Fruit fly (Drosophila melanogaster): ENCODE results near the gene CG15534.

CG15534 gene

dm6 chr3R:30391950-30392349 lies 39.9 kb upstream of the CG15534 start (continued):
- TF ChIP-seq ss (GFP tag; optimal IDR thresholded peaks at IDR 0.05) (no peak), fd85E (GFP tag; optimal IDR thresholded peaks at IDR 0.05) (no peak), CG9139 (GFP tag; optimal IDR thresholded peaks at IDR 0.05) (no peak), Met (GFP tag; optimal IDR thresholded peaks at IDR 0.05) (peak; percentile 46), Gug (GFP tag; IDR thresholded peaks at IDR 0.05) (no peak), CG6792 (GFP tag; optimal IDR thresholded peaks at IDR 0.05) (no peak), Sox102F (GFP tag; optimal IDR thresholded peaks at IDR 0.05) (peak; percentile 32), CG34406 (GFP tag; optimal IDR thresholded peaks at IDR 0.05) (peak; percentile 12), Eip75B (GFP tag; optimal IDR thresholded peaks at IDR 0.05) (peak; percentile 2), Eip93F (GFP tag; optimal IDR thresholded peaks at IDR 0.05) (no peak), pdm3 (GFP tag; optimal IDR thresholded peaks at IDR 0.05) (peak; percentile 33)

- TF ChIP-seq CG15336 (GFP tag; IDR thresholded peaks at IDR 0.05) (no peak), acj6 (GFP tag; optimal IDR thresholded peaks at IDR 0.05) (no peak), ss (GFP tag; optimal IDR thresholded peaks at IDR 0.05) (no peak), CG6792 (GFP tag; optimal IDR thresholded peaks at IDR 0.05) (no peak), Eip78C (GFP tag) (peak; percentile 31)
Observed at dm6 chr3R:30393909-30394308, 38.0 kb upstream of the CG15534 start.

- no peak for TF ChIP-seq CG16779 (tag; optimal IDR thresholded peaks at IDR 0.05)
- no peak for TF ChIP-seq CG15336 (GFP tag; IDR thresholded peaks at IDR 0.05)
- no peak for TF ChIP-seq CG6163 (GFP tag; IDR thresholded peaks at IDR 0.05)
- no peak for TF ChIP-seq dac (GFP tag; optimal IDR thresholded peaks at IDR 0.05)
- no peak for TF ChIP-seq CG10669 (GFP tag; optimal IDR thresholded peaks at IDR 0.05)
- no peak for TF ChIP-seq fd85E (GFP tag; optimal IDR thresholded peaks at IDR 0.05)
- TF ChIP-seq CG10631 (GFP tag; optimal IDR thresholded peaks at IDR 0.05), result no peak
- no peak for TF ChIP-seq eg (GFP tag; IDR thresholded peaks at IDR 0.05)
- TF ChIP-seq CG6854 (GFP tag; optimal IDR thresholded peaks at IDR 0.05), result no peak
- no peak for TF ChIP-seq CG3032 (tag; optimal IDR thresholded peaks at IDR 0.05)
- TF ChIP-seq Eip93F (GFP tag; optimal IDR thresholded peaks at IDR 0.05), result no peak
- no peak for TF ChIP-seq svp (GFP tag)
- TF ChIP-seq net (GFP tag; optimal IDR thresholded peaks at IDR 0.05), result no peak
- no peak for TF ChIP-seq Ets21C (GFP tag; optimal IDR thresholded peaks at IDR 0.05)
- TF ChIP-seq fd59A (GFP tag; optimal IDR thresholded peaks at IDR 0.05), result no peak
- TF ChIP-seq CG6792 (GFP tag; optimal IDR thresholded peaks at IDR 0.05), result no peak
- TF ChIP-seq Smox (GFP tag; optimal IDR thresholded peaks at IDR 0.05), result no peak
- TF ChIP-seq CG3919 (GFP tag; optimal IDR thresholded peaks at IDR 0.05), result no peak
Observed at dm6 chr3R:30406482-30406881, 25.4 kb upstream of the CG15534 start.

- TF ChIP-seq Eip75B (GFP tag; optimal IDR thresholded peaks at IDR 0.05) (peak; percentile 49), net (GFP tag; optimal IDR thresholded peaks at IDR 0.05) (no peak), Hr4 (GFP tag; optimal IDR thresholded peaks at IDR 0.05) (peak; percentile 30), OdsH (GFP tag; optimal IDR thresholded peaks at IDR 0.05) (peak; percentile 52), Sox102F (GFP tag; optimal IDR thresholded peaks at IDR 0.05) (peak; percentile 56), CG7368 (GFP tag; optimal IDR thresholded peaks at IDR 0.05) (peak; percentile 40), fkh (GFP tag; optimal IDR thresholded peaks at IDR 0.05) (no peak), Ets96B (tag; optimal IDR thresholded peaks at IDR 0.05) (peak; percentile 40), Sox14 (GFP tag; optimal IDR thresholded peaks at IDR 0.05) (peak; percentile 50), Ets21C (GFP tag; optimal IDR thresholded peaks at IDR 0.05) (peak; percentile 53), CG8319 (GFP tag; optimal IDR thresholded peaks at IDR 0.05) (peak; percentile 20), CG11902 (GFP tag; optimal IDR thresholded peaks at IDR 0.05) (peak; percentile 35), CG8119 (GFP tag; IDR thresholded peaks at IDR 0.05) (no peak), CG6276 (GFP tag; optimal IDR thresholded peaks at IDR 0.05) (no peak), Met (GFP tag; optimal IDR thresholded peaks at IDR 0.05) (no peak), CG16779 (tag; optimal IDR thresholded peaks at IDR 0.05) (no peak), topi (GFP tag; optimal IDR thresholded peaks at IDR 0.05) (peak; percentile 72), CG9139 (GFP tag; optimal IDR thresholded peaks at IDR 0.05) (no peak), salr (GFP tag; optimal IDR thresholded peaks at IDR 0.05) (no peak), Gug (GFP tag; IDR thresholded peaks at IDR 0.05) (no peak), cyc (GFP tag; optimal IDR thresholded peaks at IDR 0.05) (peak; percentile 70), CG6163 (GFP tag; IDR thresholded peaks at IDR 0.05) (peak; percentile 82), CG10631 (GFP tag; optimal IDR thresholded peaks at IDR 0.05) (peak; percentile 22), CG32006 (GFP tag; optimal IDR thresholded peaks at IDR 0.05) (no peak), CG6792 (GFP tag; optimal IDR thresholded peaks at IDR 0.05) (peak; percentile 66), esn (GFP tag; optimal IDR thresholded peaks at IDR 0.05) (peak; percentile 70), fd85E (GFP tag; optimal IDR thresholded peaks at IDR 0.05) (no peak), Lpt (GFP tag; optimal IDR thresholded peaks at IDR 0.05) (no peak), Eip93F (GFP tag; optimal IDR thresholded peaks at IDR 0.05) (no peak), CG1621 (tag; optimal IDR thresholded peaks at IDR 0.05) (peak; percentile 6)
Observed at dm6 chr3R:30413795-30414194, 18.1 kb upstream of the CG15534 start.
